Worm (Caenorhabditis elegans) whole organism, late embryonic: ENCODE measurements around the gene T01G6.10.

Experiments used
- fkh-10 ChIP-seq: fragments of 150-350 bp; optimal IDR thresholded peaks from 2 replicates; lab custom pipeline; 2014; ENCODE audit warnings: missing biosample characterization, missing genetic modification reagents, missing genetic modification characterization
- pqm-1 ChIP-seq: sonication (generic microtip); optimal IDR thresholded peaks from 2 replicates; lab custom pipeline; 2016; ENCODE audit warnings: missing genetic modification characterization, missing compliant biosample characterization

- TF ChIP-seq pqm-1 (no peak), fkh-10 (no peak)
Measured at ce11 chrV:453569-453968, 49.5 kb downstream of the T01G6.10 start, which contains the start of gene nhr-98.
